Fruit fly (Drosophila melanogaster) whole organism, embryonic: Measurements from ENCODE around the gene Cyp312a1.

Experiments
- CG11695 ChIP-seq: fragments of 200-800 bp; sonication (Bioruptor generic); IDR thresholded peaks from 3 replicates; pipeline ENCODE4 v1.3.6; 2022; ENCODE audit warnings: missing biosample characterization, missing genetic modification characterization
- crol ChIP-seq: fragments of 200-800 bp; sonication (Bioruptor generic); IDR thresholded peaks from 2 replicates; pipeline ENCODE4 v1.3.6; 2022; ENCODE audit warnings: missing biosample characterization, missing genetic modification characterization

DNA sequence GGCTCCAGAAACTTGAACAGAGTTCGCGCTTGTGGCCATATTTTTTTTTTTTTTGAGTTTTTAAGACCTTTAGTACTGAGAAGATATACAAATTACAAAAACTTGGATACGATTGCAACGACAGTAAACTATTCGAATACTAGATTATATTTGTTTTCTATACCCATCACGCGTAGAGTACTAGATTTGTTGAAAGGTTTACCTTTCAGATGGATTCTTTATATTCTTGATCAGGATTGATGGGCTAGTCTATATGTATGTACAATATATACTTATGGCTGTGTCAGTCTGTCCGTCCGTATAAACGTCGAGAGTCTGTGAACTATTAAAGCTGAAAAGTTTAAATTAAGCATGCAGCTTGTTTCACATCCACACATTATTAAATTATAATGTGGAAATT is 10.6 kb downstream of the Cyp312a1 start, which contains the start of gene CG42853:
- TF ChIP-seq crol (GFP tag; lab: Robert Waterston, UW) = no peak
- no peak for TF ChIP-seq CG11695 (GFP tag; lab: Robert Waterston, UW)
